Fruit fly (Drosophila melanogaster): ENCODE results near the gene gcm2.

The gcm2 gene

DNA sequence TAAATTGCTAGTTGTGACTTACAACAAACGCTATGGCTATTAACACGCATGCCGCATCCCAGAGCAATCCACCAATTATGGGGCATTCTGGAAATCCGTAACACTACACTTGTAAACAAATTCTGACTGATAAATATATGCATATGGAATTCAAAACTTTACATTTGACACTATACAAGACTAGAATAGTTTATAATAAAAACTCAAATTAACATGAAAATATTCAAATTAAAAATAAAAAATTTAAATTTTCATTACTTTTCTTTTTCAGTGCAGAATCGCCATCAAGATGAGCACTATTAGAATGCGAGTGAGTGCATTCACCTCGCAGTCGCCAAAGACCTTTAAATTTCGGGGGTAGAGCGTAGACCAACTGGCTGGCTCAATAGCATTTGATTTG, 22.4 kb upstream of the gcm2 start (continued):
- no peak for TF ChIP-seq trh (GFP tag; optimal IDR thresholded peaks at IDR 0.05)
- no peak for TF ChIP-seq ab (GFP tag; optimal IDR thresholded peaks at IDR 0.05)
- TF ChIP-seq CG10979 (tag; optimal IDR thresholded peaks at IDR 0.05), result peak; percentile 77
- TF ChIP-seq CG7839 (tag; optimal IDR thresholded peaks at IDR 0.05), result peak; percentile 39
- TF ChIP-seq twi (tag; optimal IDR thresholded peaks at IDR 0.05), result peak; percentile 10
- TF ChIP-seq CG17829 (tag; optimal IDR thresholded peaks at IDR 0.05), result peak; percentile 78
- TF ChIP-seq CG9797 (GFP tag; optimal IDR thresholded peaks at IDR 0.05), result no peak
- TF ChIP-seq CG13424 (tag; optimal IDR thresholded peaks at IDR 0.05), result peak; percentile 26
- peak; percentile 32; the same call in 1 of the 2 replicates for TF ChIP-seq CG4404 (GFP tag; IDR thresholded peaks at IDR 0.05)
- TF ChIP-seq CG17385 (GFP tag; optimal IDR thresholded peaks at IDR 0.05), result no peak
- TF ChIP-seq Ravus (GFP tag; IDR thresholded peaks at IDR 0.05), result no peak
- peak; percentile 32 for TF ChIP-seq D19A (tag; optimal IDR thresholded peaks at IDR 0.05)
- TF ChIP-seq CG11247 (GFP tag; IDR thresholded peaks at IDR 0.05), result no peak
- peak; percentile 59 for TF ChIP-seq CG10267 (tag; optimal IDR thresholded peaks at IDR 0.05)
- no peak for TF ChIP-seq CG9215 (GFP tag; IDR thresholded peaks at IDR 0.05)
- TF ChIP-seq sr (GFP tag; IDR thresholded peaks at IDR 0.05), result no peak
- TF ChIP-seq CG10209 (GFP tag; optimal IDR thresholded peaks at IDR 0.05), result peak; percentile 15
- TF ChIP-seq CG16813 (GFP tag; IDR thresholded peaks at IDR 0.05; ENCODE audit: partially characterized antibody), result no peak
- TF ChIP-seq Hr39 (optimal IDR thresholded peaks at IDR 0.05), result no peak
- TF ChIP-seq CG14860 (GFP tag; IDR thresholded peaks at IDR 0.05; ENCODE audit: partially characterized antibody), result no peak
- no peak for TF ChIP-seq CG32767 (GFP tag; IDR thresholded peaks at IDR 0.05)
- TF ChIP-seq gce (GFP tag; IDR thresholded peaks at IDR 0.05), result no peak
- no peak for TF ChIP-seq CG14050 (GFP tag; IDR thresholded peaks at IDR 0.05)
- TF ChIP-seq CG8924 (tag; optimal IDR thresholded peaks at IDR 0.05), result peak; percentile 41
- peak; percentile 44 for TF ChIP-seq CG8388 (GFP tag; optimal IDR thresholded peaks at IDR 0.05)
- peak; percentile 36 for TF ChIP-seq CG6254 (GFP tag; optimal IDR thresholded peaks at IDR 0.05)
- no peak for TF ChIP-seq Bdp1 (GFP tag; optimal IDR thresholded peaks at IDR 0.05)
- peak in 1 of 2 experiments; percentile 13 for TF ChIP-seq chif (GFP tag; optimal IDR thresholded peaks at IDR 0.05)
- TF ChIP-seq CG32772 (GFP tag; IDR thresholded peaks at IDR 0.05), result peak; percentile 32; the same call in 1 of the 2 replicates
- no peak for TF ChIP-seq corto (GFP tag; optimal IDR thresholded peaks at IDR 0.05)
- TF ChIP-seq CG18599 (GFP tag; optimal IDR thresholded peaks at IDR 0.05), result no peak
- peak; percentile 49 for TF ChIP-seq Spps (tag; optimal IDR thresholded peaks at IDR 0.05)
- no peak for TF ChIP-seq D (optimal IDR thresholded peaks at IDR 0.05)
- peak; percentile 21 for TF ChIP-seq D (GFP tag; optimal IDR thresholded peaks at IDR 0.05)
- peak; percentile 2 for TF ChIP-seq CG33557 (GFP tag; optimal IDR thresholded peaks at IDR 0.05)
- no peak for TF ChIP-seq CG34376 (GFP tag; optimal IDR thresholded peaks at IDR 0.05)
- TF ChIP-seq psq (GFP tag; optimal IDR thresholded peaks at IDR 0.05), result no peak
- TF ChIP-seq phol (tag; optimal IDR thresholded peaks at IDR 0.05), result peak; percentile 55
- TF ChIP-seq jing (GFP tag; optimal IDR thresholded peaks at IDR 0.05), result no peak
- peak; percentile 22 for TF ChIP-seq Ssrp (tag; optimal IDR thresholded peaks at IDR 0.05)
- no peak for TF ChIP-seq Atf-2 (GFP tag; optimal IDR thresholded peaks at IDR 0.05)
- peak; percentile 15; the same call in 1 of the 2 replicates for TF ChIP-seq E2f1 (GFP tag; IDR thresholded peaks at IDR 0.05)
- no peak for TF ChIP-seq NC2β (GFP tag; optimal IDR thresholded peaks at IDR 0.05)
- TF ChIP-seq CG9727 (GFP tag; optimal IDR thresholded peaks at IDR 0.05), result peak; percentile 60
- no peak for TF ChIP-seq tap (tag; optimal IDR thresholded peaks at IDR 0.05)
- peak; percentile 25 for TF ChIP-seq Sox100B (GFP tag; optimal IDR thresholded peaks at IDR 0.05)
- peak; percentile 79 for TF ChIP-seq CG18262 (tag; optimal IDR thresholded peaks at IDR 0.05)
- TF ChIP-seq unc-4 (GFP tag; IDR thresholded peaks at IDR 0.05; ENCODE audit: partially characterized antibody), result no peak
- peak; percentile 36 for TF ChIP-seq trem (tag; optimal IDR thresholded peaks at IDR 0.05)
- no peak for TF ChIP-seq CG12219 (GFP tag; optimal IDR thresholded peaks at IDR 0.05)
- TF ChIP-seq Myb (GFP tag; optimal IDR thresholded peaks at IDR 0.05), result no peak

Measured in whole organism, embryonic.